Fruit fly (Drosophila melanogaster) whole organism, embryonic: ENCODE results near the gene Sfxn2.
A peak's percentile ranks its signal among the peaks of the same experiment; 100 is the strongest.

Experiments
- ATbp ChIP-seq: fragments of 200-800 bp; sonication (Bioruptor generic); optimal IDR thresholded peaks from 2 replicates; lab custom pipeline; 2017; ENCODE audit warnings: missing biosample characterization, mild to moderate bottlenecking, missing genetic modification characterization, missing genetic modification reagents
- B-H1 ChIP-seq: fragments of 200-800 bp; sonication (Bioruptor generic); IDR thresholded peaks from 3 replicates; pipeline ENCODE4 v1.3.6; 2022; ENCODE audit warnings: missing biosample characterization, missing genetic modification characterization
- B-H2 ChIP-seq: fragments of 200-800 bp; sonication (Bioruptor generic); optimal IDR thresholded peaks from 2 replicates; lab custom pipeline; 2018; ENCODE audit warnings: missing biosample characterization, mild to moderate bottlenecking, missing genetic modification characterization
- BEAF-32 ChIP-seq: fragments of 200-800 bp; sonication (Bioruptor generic); optimal IDR thresholded peaks from 3 replicates; lab custom pipeline; 2017; ENCODE audit warnings: missing biosample characterization, missing genetic modification characterization, mild to moderate bottlenecking, moderate library complexity, missing genetic modification reagents
- Bgb ChIP-seq: fragments of 200-800 bp; sonication (Bioruptor generic); IDR thresholded peaks from 2 replicates; pipeline ENCODE4 v1.3.6; 2022; ENCODE audit warnings: missing biosample characterization, missing genetic modification characterization; ENCODE audit not compliant: partially characterized antibody
- CG11560 ChIP-seq: fragments of 200-800 bp; sonication (Bioruptor generic); IDR thresholded peaks from 3 replicates; pipeline ENCODE4 v1.3.6; 2022; ENCODE audit warnings: missing biosample characterization, missing genetic modification characterization
- CG12104 ChIP-seq: fragments of 200-800 bp; sonication (Bioruptor generic); optimal IDR thresholded peaks from 3 replicates; lab custom pipeline; 2016; ENCODE audit warnings: missing biosample characterization, missing genetic modification characterization
- CG14710 ChIP-seq: fragments of 200-800 bp; sonication (Bioruptor generic); optimal IDR thresholded peaks from 3 replicates; lab custom pipeline; 2019; ENCODE audit warnings: missing biosample characterization, mild to moderate bottlenecking, missing genetic modification characterization, moderate library complexity
- CG15011 ChIP-seq: fragments of 200-800 bp; sonication (Bioruptor generic); optimal IDR thresholded peaks from 3 replicates; lab custom pipeline; 2018; ENCODE audit warnings: missing biosample characterization, mild to moderate bottlenecking, missing genetic modification characterization
- CG1529 ChIP-seq: fragments of 200-800 bp; sonication (Bioruptor generic); optimal IDR thresholded peaks from 3 replicates; lab custom pipeline; 2018; ENCODE audit warnings: missing biosample characterization, missing genetic modification characterization
- CG17829 ChIP-seq: fragments of 200-800 bp; optimal IDR thresholded peaks from 2 replicates; lab custom pipeline; 2019; ENCODE audit warnings: missing biosample characterization, mild to moderate bottlenecking, missing genetic modification characterization, moderate library complexity
- CG18476 ChIP-seq: fragments of 200-800 bp; sonication (Bioruptor generic); optimal IDR thresholded peaks from 2 replicates; lab custom pipeline; 2016; ENCODE audit warnings: missing biosample characterization, mild to moderate bottlenecking, missing genetic modification characterization
- CG2712 ChIP-seq: fragments of 200-800 bp; optimal IDR thresholded peaks from 3 replicates; lab custom pipeline; 2019; ENCODE audit warnings: missing biosample characterization, mild to moderate bottlenecking, missing genetic modification characterization, moderate library complexity
- CG31441 ChIP-seq: fragments of 200-800 bp; sonication (Bioruptor generic); IDR thresholded peaks from 2 replicates; pipeline ENCODE4 v1.3.6; 2022; ENCODE audit warnings: missing biosample characterization, missing genetic modification characterization
- CG33557 ChIP-seq: fragments of 200-800 bp; sonication (Bioruptor generic); optimal IDR thresholded peaks from 2 replicates; lab custom pipeline; 2019; ENCODE audit warnings: missing biosample characterization, mild to moderate bottlenecking, missing genetic modification characterization, moderate library complexity
- CG34422 ChIP-seq: fragments of 200-800 bp; sonication (Bioruptor generic); IDR thresholded peaks from 3 replicates; pipeline ENCODE4 v1.3.6; 2022; ENCODE audit warnings: missing biosample characterization, missing genetic modification characterization
- CG4360 ChIP-seq: fragments of 200-800 bp; sonication (Bioruptor generic); IDR thresholded peaks from 2 replicates; pipeline ENCODE4 v1.3.6; 2022; ENCODE audit warnings: missing biosample characterization, missing genetic modification characterization
- CG4854 ChIP-seq: fragments of 200-800 bp; sonication (Bioruptor generic); optimal IDR thresholded peaks from 2 replicates; lab custom pipeline; 2016; ENCODE audit warnings: missing biosample characterization, missing genetic modification characterization, inconsistent platforms
- CG6254 ChIP-seq: fragments of 200-800 bp; sonication (Bioruptor generic); optimal IDR thresholded peaks from 3 replicates; lab custom pipeline; 2017; ENCODE audit warnings: mild to moderate bottlenecking, missing biosample characterization, missing genetic modification reagents, missing genetic modification characterization
- CG6765 ChIP-seq: fragments of 200-800 bp; sonication (Bioruptor generic); optimal IDR thresholded peaks from 3 replicates; lab custom pipeline; 2017; ENCODE audit warnings: missing biosample characterization, mild to moderate bottlenecking, missing genetic modification characterization
- CG7271 ChIP-seq: fragments of 200-800 bp; sonication (Bioruptor generic); optimal IDR thresholded peaks from 2 replicates; lab custom pipeline; 2018; ENCODE audit warnings: missing biosample characterization, mild to moderate bottlenecking, missing genetic modification characterization, moderate library complexity
- CG9215 ChIP-seq: fragments of 200-800 bp; sonication (Bioruptor generic); IDR thresholded peaks from 2 replicates; pipeline ENCODE4 v1.3.6; 2022; ENCODE audit warnings: missing biosample characterization, missing genetic modification characterization
- CG9609 ChIP-seq: fragments of 200-800 bp; sonication (Bioruptor generic); optimal IDR thresholded peaks from 3 replicates; lab custom pipeline; 2016; ENCODE audit warnings: missing biosample characterization, missing genetic modification characterization
- CG9797 ChIP-seq: fragments of 200-800 bp; sonication (Bioruptor generic); optimal IDR thresholded peaks from 3 replicates; lab custom pipeline; 2018; ENCODE audit warnings: missing biosample characterization, mild to moderate bottlenecking, missing genetic modification characterization
- CHES-1-like ChIP-seq: fragments of 200-800 bp; sonication (Bioruptor generic); optimal IDR thresholded peaks from 2 replicates; lab custom pipeline; 2016; ENCODE audit warnings: missing biosample characterization, missing genetic modification characterization
- HmgZ ChIP-seq: fragments of 200-800 bp; sonication (Bioruptor generic); optimal IDR thresholded peaks from 2 replicates; lab custom pipeline; 2018; ENCODE audit warnings: missing biosample characterization, mild to moderate bottlenecking, missing genetic modification characterization
- Hr51 ChIP-seq, 2 experiments: fragments of 200-800 bp; sonication (Bioruptor generic); optimal IDR thresholded peaks; 2 replicates in 1 of 2; 3 replicates in 1 of 2; lab custom pipeline; 2016 to 2018; ENCODE audit warnings: missing biosample characterization in 2 of 2, missing genetic modification characterization in 2 of 2, mild to moderate bottlenecking in 1 of 2, moderate library complexity in 1 of 2
- Jarid2 ChIP-seq: fragments of 200-800 bp; sonication (Bioruptor generic); optimal IDR thresholded peaks from 3 replicates; lab custom pipeline; 2017; ENCODE audit warnings: mild to moderate bottlenecking, missing biosample characterization, missing genetic modification reagents, missing genetic modification characterization
- Lim3 ChIP-seq: fragments of 200-800 bp; sonication (Bioruptor generic); IDR thresholded peaks from 2 replicates; pipeline ENCODE4 v1.3.6; 2022; ENCODE audit warnings: missing biosample characterization, missing genetic modification characterization
- Meics ChIP-seq: fragments of 200-800 bp; sonication (Bioruptor generic); optimal IDR thresholded peaks from 2 replicates; lab custom pipeline; 2017; ENCODE audit warnings: missing biosample characterization, mild to moderate bottlenecking, missing genetic modification characterization
- NC2β ChIP-seq: fragments of 200-800 bp; sonication (Bioruptor generic); optimal IDR thresholded peaks from 2 replicates; lab custom pipeline; 2016; ENCODE audit warnings: missing biosample characterization, missing genetic modification characterization
- Nf-YC ChIP-seq: fragments of 200-800 bp; optimal IDR thresholded peaks from 3 replicates; lab custom pipeline; 2019; ENCODE audit warnings: missing biosample characterization, mild to moderate bottlenecking, missing genetic modification characterization, moderate library complexity
- Sin3A ChIP-seq: fragments of >200 bp; optimal IDR thresholded peaks from 2 replicates; lab custom pipeline; 2018
- Stat92E ChIP-seq, 3 experiments: fragments of >200 bp in 2 of 3; fragments of 200-800 bp in 1 of 3; sonication (Bioruptor generic) in 1 of 3; optimal IDR thresholded peaks; 2 replicates each; lab custom pipeline; 2017 to 2019; ENCODE audit warnings: missing biosample characterization in 3 of 3, missing genetic modification characterization in 3 of 3, mild to moderate bottlenecking in 1 of 3, moderate library complexity in 1 of 3
- az2 ChIP-seq: fragments of 200-800 bp; sonication (Bioruptor generic); optimal IDR thresholded peaks from 3 replicates; lab custom pipeline; 2016; ENCODE audit warnings: missing biosample characterization, missing genetic modification characterization
- bbx ChIP-seq: fragments of 200-800 bp; sonication (Bioruptor generic); IDR thresholded peaks from 2 replicates; pipeline ENCODE4 v1.3.6; 2022; ENCODE audit warnings: missing biosample characterization, missing genetic modification characterization; ENCODE audit not compliant: partially characterized antibody
- dysf ChIP-seq: fragments of 200-800 bp; sonication (Bioruptor generic); IDR thresholded peaks from 3 replicates; pipeline ENCODE4 v1.3.6; 2022; ENCODE audit warnings: missing biosample characterization, missing genetic modification characterization
- gcm ChIP-seq: fragments of 200-800 bp; sonication (Bioruptor generic); optimal IDR thresholded peaks from 2 replicates; lab custom pipeline; 2019; ENCODE audit warnings: missing biosample characterization, mild to moderate bottlenecking, missing genetic modification characterization, moderate library complexity
- gsb-n ChIP-seq: fragments of 200-800 bp; sonication (Bioruptor generic); optimal IDR thresholded peaks from 3 replicates; lab custom pipeline; 2018; ENCODE audit warnings: missing biosample characterization, mild to moderate bottlenecking, missing genetic modification characterization
- insv ChIP-seq, 2 experiments: fragments of 200-800 bp; sonication (Bioruptor generic); optimal IDR thresholded peaks; 3 replicates each; lab custom pipeline; 2016 to 2018; ENCODE audit warnings: missing biosample characterization in 2 of 2, missing genetic modification characterization in 2 of 2
- jing ChIP-seq: fragments of 200-800 bp; sonication (Bioruptor generic); optimal IDR thresholded peaks from 2 replicates; lab custom pipeline; 2018; ENCODE audit warnings: missing biosample characterization, mild to moderate bottlenecking, missing genetic modification characterization
- knrl ChIP-seq: fragments of 200-800 bp; sonication (Bioruptor generic); IDR thresholded peaks from 3 replicates; pipeline ENCODE4 v1.3.6; 2022; ENCODE audit warnings: missing biosample characterization, missing genetic modification characterization; ENCODE audit not compliant: partially characterized antibody
- luna ChIP-seq: fragments of 200-800 bp; sonication (Bioruptor generic); optimal IDR thresholded peaks from 2 replicates; lab custom pipeline; 2016; ENCODE audit warnings: missing biosample characterization, missing genetic modification characterization
- nmo ChIP-seq: fragments of 200-800 bp; sonication (Bioruptor generic); optimal IDR thresholded peaks from 2 replicates; lab custom pipeline; 2018; ENCODE audit warnings: missing biosample characterization, mild to moderate bottlenecking, missing genetic modification characterization, moderate library complexity
- p53 ChIP-seq: fragments of 200-800 bp; sonication (Bioruptor generic); optimal IDR thresholded peaks from 2 replicates; lab custom pipeline; 2016; ENCODE audit warnings: missing biosample characterization, missing genetic modification characterization
- pb ChIP-seq: fragments of 200-800 bp; sonication (Bioruptor generic); optimal IDR thresholded peaks from 3 replicates; lab custom pipeline; 2016; ENCODE audit warnings: missing biosample characterization, missing genetic modification characterization
- pnt ChIP-seq: fragments of 200-800 bp; sonication (Bioruptor generic); optimal IDR thresholded peaks from 3 replicates; lab custom pipeline; 2016; ENCODE audit warnings: missing biosample characterization, missing genetic modification characterization
- slou ChIP-seq: fragments of 200-800 bp; sonication (Bioruptor generic); optimal IDR thresholded peaks from 3 replicates; lab custom pipeline; 2016; ENCODE audit warnings: missing biosample characterization, missing genetic modification characterization
- sqz ChIP-seq: fragments of 200-800 bp; sonication (Bioruptor generic); optimal IDR thresholded peaks from 3 replicates; lab custom pipeline; 2018; ENCODE audit warnings: missing biosample characterization, mild to moderate bottlenecking, missing genetic modification characterization
- sug ChIP-seq: fragments of 200-800 bp; optimal IDR thresholded peaks from 2 replicates; lab custom pipeline; 2019; ENCODE audit warnings: missing biosample characterization, mild to moderate bottlenecking, missing genetic modification characterization, moderate library complexity
- tgo ChIP-seq: fragments of 200-800 bp; sonication (Bioruptor generic); IDR thresholded peaks from 3 replicates; pipeline ENCODE4 v1.3.6; 2022; ENCODE audit warnings: missing biosample characterization, missing genetic modification characterization
- ttk ChIP-seq: fragments of 200-800 bp; sonication (Bioruptor generic); IDR thresholded peaks from 2 replicates; pipeline ENCODE4 v2.1.2; 2022; ENCODE audit warnings: missing biosample characterization, missing genetic modification characterization

Gene Sfxn2

DNA sequence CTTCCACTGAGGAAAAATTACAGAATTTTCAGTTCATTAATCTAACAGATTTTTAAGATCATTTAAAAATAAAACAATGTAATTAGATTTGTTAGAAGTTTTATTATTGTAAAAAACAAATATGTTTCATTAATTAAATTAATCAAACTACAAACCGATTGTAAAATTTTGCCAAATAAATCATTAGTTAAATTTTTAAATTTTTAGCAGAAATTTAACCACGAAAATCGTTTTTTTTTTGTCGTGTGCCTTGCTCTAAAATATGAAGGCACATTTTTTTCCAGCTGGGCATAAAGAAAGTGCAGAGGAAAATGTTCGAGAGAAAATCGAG is 10.9 kb downstream of the Sfxn2 start (continued):
- TF ChIP-seq CG2712 (tag; lab: Kevin White, UChicago) (peak; percentile 81), pnt (GFP tag; lab: Kevin White, UChicago) (no peak), CG15011 (GFP tag; lab: Kevin White, UChicago) (no peak), Stat92E (GFP tag; optimal IDR thresholded peaks at IDR 0.05; lab: Kevin White, UChicago) (peak in 1 of 3 experiments; percentile 5), sug (no peak), ttk (GFP tag; lab: Robert Waterston, UW) (no peak), p53 (GFP tag; lab: Kevin White, UChicago) (no peak), Sin3A (lab: Kevin White, UChicago) (no peak), B-H1 (no peak), CG1529 (GFP tag; lab: Kevin White, UChicago) (peak; percentile 21), gsb-n (tag; lab: Kevin White, UChicago) (peak; percentile 70), Bgb (no peak), bbx (GFP tag; lab: Robert Waterston, UW) (no peak), CG33557 (GFP tag; lab: Kevin White, UChicago) (no peak), CG34422 (GFP tag; lab: Robert Waterston, UW) (no peak), Nf-YC (tag; lab: Kevin White, UChicago) (no peak), slou (GFP tag; lab: Kevin White, UChicago) (no peak), CHES-1-like (GFP tag; lab: Kevin White, UChicago) (no peak), CG6765 (GFP tag; lab: Kevin White, UChicago) (no peak), CG11560 (tag; lab: Robert Waterston, UW) (no peak), tgo (GFP tag; lab: Robert Waterston, UW) (peak; percentile 21; the same call in 1 of the 3 replicates), insv (GFP tag; optimal IDR thresholded peaks at IDR 0.05; lab: Kevin White, UChicago) (no peak), dysf (GFP tag; lab: Robert Waterston, UW) (no peak), pb (no peak), nmo (GFP tag; lab: Kevin White, UChicago) (peak; percentile 79), NC2β (GFP tag; lab: Kevin White, UChicago) (no peak), CG12104 (GFP tag; lab: Kevin White, UChicago) (no peak), CG9609 (no peak), CG4854 (GFP tag; lab: Kevin White, UChicago) (no peak), knrl (no peak), CG9215 (GFP tag; lab: Robert Waterston, UW) (no peak), CG31441 (GFP tag; lab: Robert Waterston, UW) (peak; percentile 81), Jarid2 (no peak), luna (GFP tag; lab: Kevin White, UChicago) (no peak), Lim3 (no peak), CG6254 (GFP tag; lab: Kevin White, UChicago) (peak; percentile 47), BEAF-32 (GFP tag; lab: Kevin White, UChicago) (no peak), CG7271 (tag; lab: Kevin White, UChicago) (no peak), CG14710 (peak; percentile 62), Meics (peak; percentile 21), CG4360 (GFP tag; lab: Robert Waterston, UW) (no peak), Hr51 (GFP tag; optimal IDR thresholded peaks at IDR 0.05; lab: Kevin White, UChicago) (peak in 1 of 2 experiments; percentile 75), B-H2 (GFP tag; lab: Kevin White, UChicago) (no peak), CG17829 (tag; lab: Kevin White, UChicago) (peak; percentile 54), gcm (GFP tag; lab: Kevin White, UChicago) (peak; percentile 46), CG18476 (GFP tag; lab: Kevin White, UChicago) (no peak), CG9797 (GFP tag; lab: Kevin White, UChicago) (no peak), jing (GFP tag; lab: Kevin White, UChicago) (no peak), az2 (GFP tag; lab: Kevin White, UChicago) (peak; percentile 39), sqz (no peak), ATbp (peak; percentile 67), HmgZ (tag; lab: Kevin White, UChicago) (no peak)
